Fruit fly (Drosophila melanogaster) ovary, adult (tissue): ENCODE results near the gene CG3168.

Experiments used
- CG17801 ChIP-seq: fragments of 200-800 bp; optimal IDR thresholded peaks from 2 replicates; lab custom pipeline; 2019; ENCODE audit warnings: missing biosample characterization, mild to moderate bottlenecking, missing genetic modification characterization, moderate library complexity; ENCODE audit not compliant: partially characterized antibody

Gene CG3168

dm6 chrX:6698248-6698812 lies 41.5 kb downstream of the CG3168 start, which contains the start of gene CG14440:
Gene CG14440 (minus strand): TSS chrX:6698567.
- TF ChIP-seq CG17801 (GFP tag; lab: Kevin White, UChicago): peak; percentile 24

- TF ChIP-seq CG17801 (GFP tag; lab: Kevin White, UChicago): peak; percentile 8
Measured at dm6 chrX:6696467-6696866, 43.3 kb downstream of the CG3168 start.

DNA sequence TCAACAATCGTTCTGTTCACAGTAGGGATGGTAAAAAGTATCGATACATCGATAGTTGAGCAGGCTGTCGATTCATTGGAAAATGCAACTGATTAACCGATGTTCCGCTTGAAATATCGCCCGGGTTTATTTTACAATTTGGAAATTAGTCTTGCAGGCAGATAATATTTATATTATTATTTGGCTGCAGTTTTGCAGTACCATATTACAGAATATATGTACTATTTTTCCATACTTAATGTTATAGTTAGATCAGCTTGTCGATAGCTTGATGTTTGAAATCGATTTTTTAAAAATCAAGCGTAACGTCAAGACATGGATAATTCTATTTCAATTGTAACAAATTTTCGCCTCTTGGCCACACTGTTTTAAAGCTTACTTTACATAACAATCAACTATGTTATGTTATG lies 44.8 kb downstream of the CG3168 start, which contains the start of gene CG14442:
CG14442 (minus strand) TSS at position 29 of the 410 bp plus-strand sequence.
- TF ChIP-seq CG17801 (GFP tag; lab: Kevin White, UChicago): peak; percentile 37

- peak; percentile 22 for TF ChIP-seq CG17801 (GFP tag; lab: Kevin White, UChicago)
Measured at dm6 chrX:6694105-6694788, 45.5 kb downstream of the CG3168 start.

- TF ChIP-seq CG17801 (GFP tag; lab: Kevin White, UChicago): no peak
Measured at dm6 chrX:6688620-6689400, 51.0 kb downstream of the CG3168 start, which contains the start of gene CG3184. Gene CG3184 (minus strand): TSS chrX:6688774.

dm6 chrX:6687267-6687666 lies 52.5 kb downstream of the CG3168 start, which contains the start of gene CG44303:
Gene CG44303 (minus strand): TSS chrX:6687420.
- no peak for TF ChIP-seq CG17801 (GFP tag; lab: Kevin White, UChicago)

DNA sequence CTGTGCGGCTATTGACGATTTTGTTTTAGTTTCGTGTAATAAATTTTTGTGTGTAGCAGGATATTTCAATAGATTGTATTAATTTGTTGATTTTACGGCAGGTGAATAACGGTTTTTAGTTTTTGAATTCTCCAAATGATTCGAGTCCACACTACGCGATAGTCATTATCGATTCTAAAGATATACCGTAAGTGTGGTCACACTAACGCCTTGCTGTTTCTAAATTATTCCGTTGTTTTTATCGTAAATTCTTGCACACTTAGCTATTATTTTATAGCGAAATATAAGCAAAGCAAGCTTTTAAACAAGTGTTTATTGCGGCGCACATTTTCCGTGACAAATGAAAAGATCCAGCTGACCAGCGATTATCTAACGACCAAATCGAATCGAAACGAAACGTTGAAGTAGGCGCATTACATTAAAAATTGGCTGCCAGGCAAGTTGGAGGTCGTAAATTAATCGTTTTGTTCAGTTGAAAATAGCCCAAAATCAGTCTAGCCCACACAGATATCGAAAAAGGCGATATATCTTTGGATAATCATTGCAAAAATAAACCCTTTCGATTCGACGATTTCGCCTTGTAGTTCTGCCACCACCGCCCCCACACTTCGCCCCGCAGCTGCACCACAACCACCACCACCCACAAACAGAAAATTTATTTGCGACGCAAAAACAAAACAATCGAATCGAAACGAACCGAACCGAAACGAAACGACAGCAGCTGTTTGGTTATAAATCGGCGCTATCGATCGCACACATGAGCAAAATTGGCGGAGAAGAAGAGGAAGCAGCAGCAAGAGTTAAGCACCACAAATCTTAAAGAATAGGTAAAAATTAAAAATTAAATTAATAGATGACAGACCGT lies 55.9 kb downstream of the CG3168 start, which contains the start of gene Pink1:
Pink1 (plus strand) TSS at position 164 of the 865 bp plus-strand sequence.
- TF ChIP-seq CG17801 (GFP tag; lab: Kevin White, UChicago): peak; percentile 50

- TF ChIP-seq CG17801 (GFP tag; lab: Kevin White, UChicago): no peak
Measured at dm6 chrX:6681467-6681866, 58.3 kb downstream of the CG3168 start, which contains the start of gene Fum2. Gene Fum2 (plus strand): TSS chrX:6681767.

DNA sequence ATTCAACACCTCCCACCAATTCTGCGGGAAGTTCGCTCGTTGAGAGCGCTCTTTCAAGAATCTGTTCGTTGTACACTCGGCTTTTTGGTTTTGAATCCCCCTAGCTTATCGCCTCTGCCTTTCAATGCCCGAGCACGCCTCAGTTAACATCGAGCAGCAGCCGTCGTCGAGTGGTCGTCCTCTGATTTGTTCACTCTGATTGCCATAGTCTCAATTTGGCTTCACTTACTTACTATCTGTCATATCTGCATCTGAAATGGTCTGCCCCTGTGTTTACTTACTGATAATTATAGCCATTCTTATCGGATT lies 60.3 kb downstream of the CG3168 start:
- no peak for TF ChIP-seq CG17801 (GFP tag; lab: Kevin White, UChicago)

dm6 chrX:6678635-6679501 lies 60.9 kb downstream of the CG3168 start, which contains the start of gene ND-ASHI:
Gene ND-ASHI (minus strand): TSS chrX:6679118.
- peak; percentile 88 for TF ChIP-seq CG17801 (GFP tag; lab: Kevin White, UChicago)

DNA sequence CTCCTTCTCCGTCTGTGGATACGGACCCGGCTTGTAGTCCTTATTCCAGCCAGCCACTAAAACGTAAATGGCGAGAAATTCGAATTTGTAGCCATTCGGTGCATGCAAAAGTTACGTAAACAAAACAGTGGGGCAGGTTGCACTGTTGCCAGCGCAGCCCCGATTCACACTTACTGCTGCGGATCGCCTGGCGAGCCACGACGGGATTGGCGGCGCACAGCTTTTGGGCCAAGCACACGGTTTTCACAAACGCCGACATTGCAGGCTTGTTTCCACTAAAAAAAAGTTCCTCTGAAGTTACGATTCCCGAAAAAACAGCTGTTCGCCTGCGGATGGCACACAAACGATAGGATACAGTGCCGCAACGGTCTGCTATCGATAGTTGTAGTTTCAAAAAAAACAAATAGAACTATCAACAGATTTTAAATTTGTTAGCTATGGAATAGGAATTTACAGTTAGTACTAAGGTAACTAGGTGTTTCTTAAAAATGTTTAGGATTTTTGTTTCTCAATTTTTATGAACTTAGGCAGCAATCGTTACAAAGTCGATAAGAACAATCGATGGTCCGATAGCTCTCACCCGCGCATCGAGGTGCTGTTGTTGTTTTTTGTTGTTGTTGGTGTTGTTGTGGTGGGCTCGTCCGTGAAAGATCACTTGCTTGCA lies 61.8 kb downstream of the CG3168 start, which contains the start of gene Fum1:
Fum1 (plus strand) TSS at position 599 of the 664 bp plus-strand sequence.
- peak; percentile 58 for TF ChIP-seq CG17801 (GFP tag; lab: Kevin White, UChicago)

DNA sequence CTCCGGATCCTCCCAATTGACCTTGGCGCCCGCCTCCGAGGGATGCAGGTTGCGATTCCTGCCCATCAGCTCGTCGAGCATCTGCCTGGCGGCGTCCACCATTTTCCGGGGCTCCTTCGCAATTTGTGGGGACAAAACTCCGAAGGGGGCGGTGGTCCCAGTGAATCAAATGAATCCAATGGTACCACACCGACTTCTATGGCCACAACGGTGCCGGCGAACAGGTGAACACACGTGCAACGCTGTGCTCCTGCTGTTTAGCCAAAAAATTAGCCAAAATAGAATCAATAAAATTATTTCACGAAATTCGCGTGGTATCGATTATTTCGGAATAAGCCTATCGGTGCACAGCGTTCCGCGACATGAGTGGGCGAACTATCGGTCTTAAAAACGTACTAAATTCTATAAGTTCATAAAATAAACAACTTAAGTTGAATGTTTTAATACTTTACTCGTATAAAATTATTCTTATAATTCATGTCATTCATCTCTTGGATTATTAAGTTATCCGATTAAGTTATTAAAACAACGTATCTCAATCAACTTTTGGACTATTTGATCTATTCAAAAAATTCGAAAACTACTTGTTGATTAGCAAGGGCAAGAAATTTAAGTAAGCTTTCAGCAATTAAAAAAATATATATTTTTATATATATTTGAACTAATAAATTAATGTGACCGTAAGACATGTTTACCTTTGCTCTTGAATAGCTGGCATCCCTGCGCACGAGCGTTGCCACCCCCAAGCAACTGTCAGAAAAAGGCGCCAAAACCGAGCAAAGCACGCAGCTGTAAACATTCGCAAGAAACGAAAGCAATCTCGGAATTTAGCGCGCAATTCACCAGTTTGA lies 65.9 kb downstream of the CG3168 start, which contains the start of the genes CG3198 and Mcm6:
CG3198 (minus strand) TSS at position 337 of the 851 bp plus-strand sequence.
Mcm6 (plus strand) TSS at position 751 of the 851 bp plus-strand sequence.
- TF ChIP-seq CG17801 (GFP tag; lab: Kevin White, UChicago): no peak
